ENCODE assay signal across 2 fruit fly cellular contexts in the genomic region with DNA sequence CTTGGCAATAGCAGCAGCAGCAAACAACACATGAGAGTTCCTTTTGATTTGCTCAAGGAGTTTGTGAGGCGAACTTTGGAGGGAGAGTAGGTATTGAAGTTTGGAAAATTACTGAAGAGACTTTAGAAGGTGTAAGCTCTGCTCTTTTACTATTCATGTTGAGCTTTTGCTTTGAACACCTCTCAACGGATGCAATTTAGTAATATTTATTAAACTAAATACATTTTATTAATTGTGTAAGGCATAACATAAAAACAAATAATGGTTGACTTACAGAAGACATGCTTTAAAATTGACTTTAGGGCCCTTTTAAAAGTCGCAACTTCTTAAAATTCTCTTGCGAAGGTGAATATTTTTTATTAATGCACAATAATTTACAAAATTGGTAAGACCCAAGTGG.
TF ChIP-seq lines count a peak whose summit lies in the region.

No protein-coding gene starts in this region.

- no peak for TF ChIP-seq CTCF in whole organism, embryonic (GFP tag; optimal IDR thresholded peaks at IDR 0.05; lab: Kevin White, UChicago)

TF ChIP-seq in whole organism, embryonic, 481 proteins besides CTCF, POLR2A, EP300 and RAD21:
- no peak for TF ChIP-seq CG18764 (GFP tag; optimal IDR thresholded peaks at IDR 0.05; lab: Kevin White, UChicago)
- peak; percentile 26 for TF ChIP-seq corto (GFP tag; optimal IDR thresholded peaks at IDR 0.05; lab: Kevin White, UChicago)

TF ChIP-seq in whole organism, prepupa, 60 proteins besides CTCF, POLR2A, EP300 and RAD21:
- TF ChIP-seq Eip78C (GFP tag; lab: Kevin White, UChicago): peak; percentile 53
- peak; percentile 58 for TF ChIP-seq svp (GFP tag; lab: Kevin White, UChicago)
- TF ChIP-seq spab (GFP tag; optimal IDR thresholded peaks at IDR 0.05; lab: Kevin White, UChicago): no peak
